Worm (Caenorhabditis elegans): Measurements from ENCODE around the gene K08C7.1.
"Not testable (repeated sequence)": the region's sequence is repeated elsewhere in the genome, so short reads cannot be mapped to it uniquely, and the experiment has no call there.

K08C7.1 gene

DNA sequence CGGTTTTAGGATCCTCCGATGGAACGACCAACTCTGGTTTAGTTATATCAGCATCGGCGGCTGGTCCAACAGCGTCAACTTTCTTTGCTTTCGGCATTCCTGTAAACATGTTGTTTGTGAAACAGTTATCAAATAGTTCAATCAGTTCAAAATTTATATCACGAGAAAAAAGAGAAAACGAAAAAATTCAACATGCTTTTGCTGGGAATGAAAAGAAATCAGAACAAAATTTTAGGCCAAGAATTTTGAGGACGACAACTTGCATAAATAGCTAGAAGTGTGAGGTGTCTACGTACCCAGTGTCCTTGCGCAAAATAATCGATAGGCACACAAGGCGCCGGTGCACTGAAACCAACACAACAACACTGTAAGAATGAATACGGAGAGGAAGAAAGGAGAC lies 23.8 kb downstream of the K08C7.1 start, which contains the start of gene K08C7.4:
Gene K08C7.4, minus strand, starts transcription at position 101 of the 400 bp plus-strand sequence.
- TF ChIP-seq unc-62 (GFP tag; optimal IDR thresholded peaks at IDR 0.05): no peak
- no peak for TF ChIP-seq fkh-10 (GFP tag; optimal IDR thresholded peaks at IDR 0.05)

DNA sequence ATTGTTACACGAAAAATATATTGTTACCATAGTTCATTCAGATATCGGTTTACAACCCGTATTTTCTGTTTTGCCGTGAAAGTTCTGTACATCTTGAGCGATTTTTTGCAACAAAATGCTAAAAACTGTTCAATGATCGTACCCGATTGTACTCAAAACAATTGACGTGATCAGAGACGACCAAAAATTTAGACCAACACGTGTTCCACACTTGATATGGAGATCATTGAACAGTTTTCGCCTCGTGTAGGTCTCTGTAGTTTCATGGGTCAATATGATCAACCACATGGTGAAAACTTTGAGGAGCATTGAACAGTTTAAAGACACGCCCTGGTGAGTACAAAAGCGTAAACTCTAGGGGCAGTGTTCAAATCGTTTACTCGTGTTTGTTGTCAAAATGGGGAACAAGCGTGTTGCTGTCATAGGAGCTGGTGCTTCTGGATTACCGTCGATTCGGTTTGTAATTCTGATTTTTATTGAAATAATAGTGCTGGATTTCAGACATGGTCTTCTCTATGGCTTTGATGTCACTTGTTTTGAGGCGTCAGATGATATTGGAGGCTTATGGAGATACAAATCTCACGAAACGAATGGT lies 25.6 kb downstream of the K08C7.1 start, which contains the start of gene fmo-2:
Gene fmo-2, plus strand, starts transcription at position 370 of the 595 bp plus-strand sequence.
- no peak for TF ChIP-seq nhr-237 (tag; optimal IDR thresholded peaks at IDR 0.05)
- no peak for TF ChIP-seq elt-3 (tag; optimal IDR thresholded peaks at IDR 0.05)
- TF ChIP-seq nhr-11 (tag; optimal IDR thresholded peaks at IDR 0.05): no peak
- TF ChIP-seq lin-15B (tag; optimal IDR thresholded peaks at IDR 0.05): no peak
- TF ChIP-seq mdl-1 (tag; optimal IDR thresholded peaks at IDR 0.05): peak; percentile 29
- no peak for TF ChIP-seq egl-27 (tag; optimal IDR thresholded peaks at IDR 0.05)
- no peak for TF ChIP-seq ceh-82 (tag; optimal IDR thresholded peaks at IDR 0.05)
- no peak for TF ChIP-seq R02D3.7 (tag; optimal IDR thresholded peaks at IDR 0.05)
- TF ChIP-seq ZK546.5 (tag; optimal IDR thresholded peaks at IDR 0.05): no peak
- no peak for TF ChIP-seq unc-39 (tag; optimal IDR thresholded peaks at IDR 0.05)
- no peak for TF ChIP-seq snpc-4 (tag; optimal IDR thresholded peaks at IDR 0.05)
- no peak for TF ChIP-seq egl-5 (tag; optimal IDR thresholded peaks at IDR 0.05)
- no peak for TF ChIP-seq nhr-67 (tag; optimal IDR thresholded peaks at IDR 0.05)
- no peak for TF ChIP-seq ama-1 (optimal IDR thresholded peaks at IDR 0.05)
- no peak for TF ChIP-seq lin-39 (tag; optimal IDR thresholded peaks at IDR 0.05)
- TF ChIP-seq sea-2 (GFP tag; optimal IDR thresholded peaks at IDR 0.05): no peak
- peak; percentile 15 for TF ChIP-seq nhr-43 (tag; optimal IDR thresholded peaks at IDR 0.05; ENCODE audit: poor library complexity, severe bottlenecking)
- TF ChIP-seq elt-2 (tag; optimal IDR thresholded peaks at IDR 0.05): peak; percentile 43
- no peak for TF ChIP-seq eor-1 (tag; optimal IDR thresholded peaks at IDR 0.05)
- no peak for TF ChIP-seq ceh-16 (tag; optimal IDR thresholded peaks at IDR 0.05)
- no peak for TF ChIP-seq elt-1 (tag; optimal IDR thresholded peaks at IDR 0.05)
- TF ChIP-seq fos-1 (tag; optimal IDR thresholded peaks at IDR 0.05): no peak
- TF ChIP-seq pqm-1 (tag; optimal IDR thresholded peaks at IDR 0.05): peak; percentile 91
- peak; percentile 81 for TF ChIP-seq jun-1 (tag; optimal IDR thresholded peaks at IDR 0.05)
- TF ChIP-seq lsy-12 (tag; optimal IDR thresholded peaks at IDR 0.05): no peak

DNA sequence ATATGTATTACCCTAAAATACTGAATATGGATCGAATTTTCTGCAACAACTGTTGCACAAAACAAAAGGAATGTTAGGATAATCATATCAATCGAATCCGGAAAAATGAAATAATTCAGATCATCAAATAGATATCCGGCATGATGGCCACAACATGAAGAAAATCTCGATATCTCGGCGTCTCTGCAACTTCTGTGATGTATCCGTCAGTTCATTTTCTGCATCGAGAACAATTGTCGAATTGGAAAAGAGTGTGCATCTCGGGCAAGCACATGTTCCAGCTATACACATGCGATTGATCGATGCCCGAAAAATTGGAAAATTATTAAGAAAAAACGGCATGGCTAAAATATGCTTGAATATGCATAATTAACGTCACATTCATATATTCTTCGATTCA lies 29.1 kb downstream of the K08C7.1 start, which contains the start of the genes K08C7.6 and R102.1:
Gene K08C7.6, minus strand, starts transcription at position 101 of the 400 bp plus-strand sequence.
Gene R102.1, plus strand, starts transcription at position 291 of the 400 bp plus-strand sequence.
- TF ChIP-seq sea-2 (GFP tag; optimal IDR thresholded peaks at IDR 0.05) (no peak), elt-3 (tag; optimal IDR thresholded peaks at IDR 0.05) (no peak), pqm-1 (tag; optimal IDR thresholded peaks at IDR 0.05) (no peak), ztf-11 (tag; optimal IDR thresholded peaks at IDR 0.05) (no peak), pha-4 (tag; optimal IDR thresholded peaks at IDR 0.05) (no peak)

DNA sequence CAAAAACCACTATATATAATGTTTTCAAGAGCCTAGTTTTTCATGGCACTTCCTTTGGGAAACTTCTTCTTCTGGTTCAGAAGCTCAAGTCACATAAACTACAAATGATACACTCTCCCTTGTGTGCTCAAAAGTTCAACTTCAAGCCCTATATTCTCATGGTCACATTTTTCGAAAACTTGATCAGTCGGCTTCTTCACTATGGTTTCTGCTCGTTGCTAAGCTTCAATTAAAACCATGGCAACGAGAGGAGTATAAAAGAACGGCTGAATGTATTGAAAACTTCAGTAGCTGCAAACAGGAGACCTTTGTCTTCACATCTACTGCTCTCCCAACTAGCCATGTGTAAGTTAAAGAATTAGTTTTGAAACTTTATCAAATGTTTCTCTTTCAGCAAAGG lies 30.7 kb downstream of the K08C7.1 start, which contains the start of gene R102.2:
Gene R102.2, plus strand, starts transcription at position 301 of the 400 bp plus-strand sequence.
- TF ChIP-seq ceh-28, mml-1, tbx-2 (tag; optimal IDR thresholded peaks at IDR 0.05): not testable (repeated sequence)

DNA sequence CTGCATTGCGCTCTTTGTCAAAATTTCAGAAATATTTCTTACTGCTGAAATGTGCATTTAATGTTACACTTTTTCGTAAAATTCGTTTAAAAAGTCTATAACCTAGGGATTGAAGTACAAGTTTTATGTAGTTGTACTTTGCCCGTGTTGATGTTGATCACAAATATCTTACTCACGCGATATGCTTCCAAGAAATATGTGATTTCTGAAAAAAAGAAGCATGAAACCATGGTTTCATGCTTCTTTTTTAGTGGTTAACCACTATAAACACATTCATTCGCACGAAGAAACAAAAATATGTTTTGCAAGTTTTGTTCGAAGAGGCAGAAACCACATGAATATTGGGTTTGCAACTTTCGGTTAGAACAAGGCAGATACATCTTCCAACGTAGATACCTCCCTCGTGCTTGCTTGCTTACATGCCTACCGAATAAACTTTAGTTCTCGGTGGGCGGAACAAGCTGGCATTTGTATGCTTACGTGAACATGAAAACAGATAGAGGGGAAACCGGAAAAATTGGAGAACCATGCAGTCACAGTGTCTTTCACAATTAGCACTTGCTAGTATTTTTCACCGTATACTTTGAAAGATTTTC lies 32.5 kb downstream of the K08C7.1 start, which contains the start of gene R102.3:
Gene R102.3, plus strand, starts transcription at position 546 of the 596 bp plus-strand sequence.
- TF ChIP-seq nhr-76 (tag; optimal IDR thresholded peaks at IDR 0.05): no peak
- TF ChIP-seq nhr-11 (tag; optimal IDR thresholded peaks at IDR 0.05): peak; percentile 7

Data from whole organism, L3 larva.